Fruit fly (Drosophila melanogaster) whole organism, embryonic: ENCODE measurements around the gene CG14220.

Experiments
- BEAF-32 ChIP-seq: fragments of 200-800 bp; sonication (Bioruptor generic); optimal IDR thresholded peaks from 3 replicates; lab custom pipeline; 2017; ENCODE audit warnings: missing biosample characterization, missing genetic modification characterization, mild to moderate bottlenecking, moderate library complexity, missing genetic modification reagents
- CG12659 ChIP-seq: fragments of 200-800 bp; sonication (Bioruptor generic); optimal IDR thresholded peaks from 3 replicates; lab custom pipeline; 2017; ENCODE audit warnings: mild to moderate bottlenecking, missing biosample characterization, missing genetic modification reagents, missing genetic modification characterization
- CG13123 ChIP-seq: fragments of 200-800 bp; sonication (Bioruptor generic); optimal IDR thresholded peaks from 2 replicates; lab custom pipeline; 2016; ENCODE audit warnings: missing biosample characterization, missing genetic modification characterization
- CG13424 ChIP-seq: fragments of 200-800 bp; sonication (Bioruptor generic); optimal IDR thresholded peaks from 2 replicates; lab custom pipeline; 2019; ENCODE audit warnings: missing biosample characterization, mild to moderate bottlenecking, missing genetic modification characterization, moderate library complexity
- CG14710 ChIP-seq: fragments of 200-800 bp; sonication (Bioruptor generic); optimal IDR thresholded peaks from 3 replicates; lab custom pipeline; 2019; ENCODE audit warnings: missing biosample characterization, mild to moderate bottlenecking, missing genetic modification characterization, moderate library complexity
- CG17328 ChIP-seq: fragments of 200-800 bp; sonication (Bioruptor generic); IDR thresholded peaks from 2 replicates; pipeline ENCODE4 v1.3.6; 2022; ENCODE audit warnings: missing biosample characterization, missing genetic modification characterization
- CG18011 ChIP-seq: fragments of 200-800 bp; sonication (Bioruptor generic); optimal IDR thresholded peaks from 2 replicates; lab custom pipeline; 2017; ENCODE audit warnings: missing biosample characterization, missing genetic modification characterization, mild to moderate bottlenecking, moderate library complexity, missing genotype
- CG18619 ChIP-seq: fragments of 200-800 bp; sonication (Bioruptor generic); optimal IDR thresholded peaks from 3 replicates; lab custom pipeline; 2017; ENCODE audit warnings: missing biosample characterization, mild to moderate bottlenecking, missing genetic modification characterization
- CG18764 ChIP-seq: fragments of 200-800 bp; sonication (Bioruptor generic); optimal IDR thresholded peaks from 3 replicates; lab custom pipeline; 2016; ENCODE audit warnings: missing biosample characterization, missing genetic modification characterization
- CG2712 ChIP-seq: fragments of 200-800 bp; optimal IDR thresholded peaks from 3 replicates; lab custom pipeline; 2019; ENCODE audit warnings: missing biosample characterization, mild to moderate bottlenecking, missing genetic modification characterization, moderate library complexity
- CG2875 ChIP-seq: fragments of 200-800 bp; sonication (Bioruptor generic); optimal IDR thresholded peaks from 2 replicates; lab custom pipeline; 2017; ENCODE audit warnings: missing biosample characterization, mild to moderate bottlenecking, missing genetic modification characterization, missing genetic modification reagents
- CG3163 ChIP-seq: fragments of 200-800 bp; sonication (Bioruptor generic); optimal IDR thresholded peaks from 3 replicates; lab custom pipeline; 2016; ENCODE audit warnings: missing biosample characterization, missing genetic modification characterization
- CG32767 ChIP-seq: fragments of 200-800 bp; sonication (Bioruptor generic); IDR thresholded peaks from 2 replicates; pipeline ENCODE4 v1.3.6; 2022; ENCODE audit warnings: missing biosample characterization, missing genetic modification characterization
- CG4820 ChIP-seq: fragments of 200-800 bp; sonication (Bioruptor generic); optimal IDR thresholded peaks from 3 replicates; lab custom pipeline; 2016; ENCODE audit warnings: missing biosample characterization, missing genetic modification characterization
- CG5180 ChIP-seq: fragments of 200-800 bp; sonication (Bioruptor generic); optimal IDR thresholded peaks from 3 replicates; lab custom pipeline; 2017; ENCODE audit warnings: missing biosample characterization, missing genetic modification characterization, mild to moderate bottlenecking, moderate library complexity, missing genetic modification reagents
- CG6813 ChIP-seq: fragments of 200-800 bp; sonication (Bioruptor generic); optimal IDR thresholded peaks from 2 replicates; lab custom pipeline; 2017; ENCODE audit warnings: missing biosample characterization, missing genetic modification characterization, mild to moderate bottlenecking, moderate library complexity, missing genetic modification reagents
- CG7928 ChIP-seq: fragments of 200-800 bp; sonication (Bioruptor generic); optimal IDR thresholded peaks from 2 replicates; lab custom pipeline; 2017; ENCODE audit warnings: missing biosample characterization, mild to moderate bottlenecking, missing genetic modification characterization
- CG8944 ChIP-seq: fragments of 200-800 bp; sonication (Bioruptor generic); optimal IDR thresholded peaks from 3 replicates; lab custom pipeline; 2016; ENCODE audit warnings: missing biosample characterization, missing genetic modification characterization
- CG9932 ChIP-seq: fragments of 200-800 bp; sonication (Bioruptor generic); IDR thresholded peaks from 2 replicates; pipeline ENCODE4 v1.3.6; 2022; ENCODE audit warnings: missing biosample characterization, missing genetic modification characterization
- Dfd ChIP-seq, 2 experiments: fragments of >200 bp; optimal IDR thresholded peaks; 2 replicates each; lab custom pipeline; 2017; ENCODE audit warnings: missing biosample characterization in 2 of 2, missing genetic modification characterization in 2 of 2
- Doc3 ChIP-seq: fragments of 200-800 bp; sonication (Bioruptor generic); IDR thresholded peaks from 3 replicates; pipeline ENCODE4 v1.3.6; 2022; ENCODE audit warnings: missing biosample characterization, missing genetic modification characterization; ENCODE audit not compliant: partially characterized antibody
- Ets97D ChIP-seq: fragments of 200-800 bp; sonication (Bioruptor generic); optimal IDR thresholded peaks from 3 replicates; lab custom pipeline; 2016; ENCODE audit warnings: missing biosample characterization, missing genetic modification characterization
- Fer3 ChIP-seq: fragments of 200-800 bp; sonication (Bioruptor generic); optimal IDR thresholded peaks from 2 replicates; lab custom pipeline; 2018; ENCODE audit warnings: missing biosample characterization, mild to moderate bottlenecking, missing genetic modification characterization, moderate library complexity
- Hand ChIP-seq: fragments of 200-800 bp; sonication (Bioruptor generic); optimal IDR thresholded peaks from 2 replicates; lab custom pipeline; 2017; ENCODE audit warnings: mild to moderate bottlenecking, missing biosample characterization, missing genetic modification reagents, missing genetic modification characterization
- Meics ChIP-seq: fragments of 200-800 bp; sonication (Bioruptor generic); optimal IDR thresholded peaks from 2 replicates; lab custom pipeline; 2017; ENCODE audit warnings: missing biosample characterization, mild to moderate bottlenecking, missing genetic modification characterization
- Myb ChIP-seq: fragments of 200-800 bp; sonication (Bioruptor generic); optimal IDR thresholded peaks from 2 replicates; lab custom pipeline; 2016; ENCODE audit warnings: missing biosample characterization, missing genetic modification characterization
- Pdp1 ChIP-seq, 2 experiments: fragments of 200-800 bp; sonication (Bioruptor generic); optimal IDR thresholded peaks; 3 replicates each; lab custom pipeline; 2016; ENCODE audit warnings: missing biosample characterization in 2 of 2, missing genetic modification characterization in 2 of 2, mild to moderate bottlenecking in 1 of 2, moderate library complexity in 1 of 2
- Scr ChIP-seq: fragments of 200-800 bp; sonication (Bioruptor generic); IDR thresholded peaks from 2 replicates; pipeline ENCODE4 v1.3.6; 2022; ENCODE audit warnings: missing biosample characterization, missing genetic modification characterization; ENCODE audit not compliant: partially characterized antibody
- Tbp ChIP-seq: fragments of >200 bp; optimal IDR thresholded peaks from 2 replicates; lab custom pipeline; 2018; ENCODE audit warnings: missing biosample characterization, missing genetic modification characterization
- az2 ChIP-seq: fragments of 200-800 bp; sonication (Bioruptor generic); optimal IDR thresholded peaks from 3 replicates; lab custom pipeline; 2016; ENCODE audit warnings: missing biosample characterization, missing genetic modification characterization
- crol ChIP-seq: fragments of 200-800 bp; sonication (Bioruptor generic); IDR thresholded peaks from 2 replicates; pipeline ENCODE4 v1.3.6; 2022; ENCODE audit warnings: missing biosample characterization, missing genetic modification characterization
- dimm ChIP-seq: fragments of 200-800 bp; sonication (Bioruptor generic); IDR thresholded peaks from 2 replicates; pipeline ENCODE4 v1.3.6; 2022; ENCODE audit warnings: missing biosample characterization, missing genetic modification characterization
- fd102C ChIP-seq: fragments of 200-800 bp; sonication (Bioruptor generic); optimal IDR thresholded peaks from 2 replicates; lab custom pipeline; 2018; ENCODE audit warnings: missing biosample characterization, mild to moderate bottlenecking, missing genetic modification characterization, moderate library complexity
- gce ChIP-seq: fragments of 200-800 bp; sonication (Bioruptor generic); IDR thresholded peaks from 3 replicates; pipeline ENCODE4 v1.3.6; 2022; ENCODE audit warnings: missing biosample characterization, missing genetic modification characterization
- gfzf ChIP-seq: fragments of 200-800 bp; sonication (Bioruptor generic); optimal IDR thresholded peaks from 2 replicates; lab custom pipeline; 2016; ENCODE audit warnings: missing biosample characterization, mild to moderate bottlenecking, missing genetic modification characterization, moderate library complexity
- grn ChIP-seq: fragments of 200-800 bp; sonication (Bioruptor generic); optimal IDR thresholded peaks from 3 replicates; lab custom pipeline; 2017; ENCODE audit warnings: missing biosample characterization, missing genetic modification characterization
- gro ChIP-seq: fragments of 200-800 bp; sonication (Bioruptor generic); optimal IDR thresholded peaks from 2 replicates; lab custom pipeline; 2016; ENCODE audit warnings: missing biosample characterization, missing genetic modification characterization
- gt ChIP-seq: fragments of 200-800 bp; sonication (Bioruptor generic); IDR thresholded peaks from 2 replicates; pipeline ENCODE4 v1.3.6; 2022; ENCODE audit warnings: missing biosample characterization, missing genetic modification characterization
- kay ChIP-seq: fragments of 200-800 bp; sonication (Bioruptor generic); optimal IDR thresholded peaks from 2 replicates; lab custom pipeline; 2016; ENCODE audit warnings: missing biosample characterization, missing genetic modification characterization
- lbe ChIP-seq: fragments of 200-800 bp; sonication (Bioruptor generic); optimal IDR thresholded peaks from 2 replicates; lab custom pipeline; 2016; ENCODE audit warnings: missing biosample characterization, mild to moderate bottlenecking, missing genetic modification characterization
- lmd ChIP-seq: fragments of 200-800 bp; sonication (Bioruptor generic); IDR thresholded peaks from 2 replicates; pipeline ENCODE4 v1.3.6; 2022; ENCODE audit warnings: missing biosample characterization, missing genetic modification characterization
- nerfin-1 ChIP-seq: fragments of 200-800 bp; sonication (Bioruptor generic); optimal IDR thresholded peaks from 3 replicates; lab custom pipeline; 2019; ENCODE audit warnings: missing biosample characterization, mild to moderate bottlenecking, missing genetic modification characterization, moderate library complexity
- phol ChIP-seq: fragments of 200-800 bp; sonication (Bioruptor generic); optimal IDR thresholded peaks from 3 replicates; lab custom pipeline; 2018; ENCODE audit warnings: missing biosample characterization, mild to moderate bottlenecking, missing genetic modification characterization, moderate library complexity
- sisA ChIP-seq: fragments of 200-800 bp; sonication (Bioruptor generic); IDR thresholded peaks from 2 replicates; pipeline ENCODE4 v1.3.6; 2022; ENCODE audit warnings: missing biosample characterization, missing genetic modification characterization
- sna ChIP-seq: fragments of 200-800 bp; sonication (Bioruptor generic); IDR thresholded peaks from 2 replicates; pipeline ENCODE4 v1.3.6; 2022; ENCODE audit warnings: missing biosample characterization, missing genetic modification characterization; ENCODE audit not compliant: partially characterized antibody
- sr ChIP-seq: fragments of 200-800 bp; sonication (Bioruptor generic); IDR thresholded peaks from 3 replicates; pipeline ENCODE4 v1.3.6; 2022; ENCODE audit warnings: missing biosample characterization, missing genetic modification characterization
- ssp ChIP-seq: fragments of 200-800 bp; sonication (Bioruptor generic); IDR thresholded peaks from 2 replicates; pipeline ENCODE4 v1.3.6; 2022; ENCODE audit warnings: missing biosample characterization, missing genetic modification characterization
- trh ChIP-seq: fragments of 200-800 bp; sonication (Bioruptor generic); optimal IDR thresholded peaks from 2 replicates; lab custom pipeline; 2016; ENCODE audit warnings: missing biosample characterization, missing genetic modification characterization
- unpg ChIP-seq: fragments of 200-800 bp; sonication (Bioruptor generic); optimal IDR thresholded peaks from 3 replicates; lab custom pipeline; 2018; ENCODE audit warnings: missing biosample characterization, mild to moderate bottlenecking, missing genetic modification characterization, moderate library complexity
- usp ChIP-seq: fragments of >200 bp; optimal IDR thresholded peaks from 2 replicates; lab custom pipeline; 2017; ENCODE audit warnings: missing biosample characterization, missing genetic modification characterization

Gene CG14220

dm6 chrX:19645873-19646541 lies 44.4 kb upstream of the CG14220 start, which contains the start of gene Arp10 (continued):
- no peak for TF ChIP-seq sisA
- no peak for TF ChIP-seq trh (GFP tag; lab: Kevin White, UChicago)
- no peak for TF ChIP-seq CG32767 (GFP tag; lab: Robert Waterston, UW)
- no peak for TF ChIP-seq az2 (GFP tag; lab: Kevin White, UChicago)
- TF ChIP-seq nerfin-1 (tag; lab: Kevin White, UChicago): no peak
- no peak for TF ChIP-seq crol (GFP tag; lab: Robert Waterston, UW)
- no peak for TF ChIP-seq lmd (GFP tag; lab: Robert Waterston, UW)
- TF ChIP-seq sr: no peak
- peak; percentile 29 for TF ChIP-seq Fer3
- peak; percentile 47 for TF ChIP-seq CG12659 (GFP tag; lab: Kevin White, UChicago)
- peak; percentile 92 for TF ChIP-seq ssp (GFP tag; lab: Robert Waterston, UW)
- TF ChIP-seq CG18619 (GFP tag; lab: Kevin White, UChicago): no peak
- TF ChIP-seq kay (GFP tag; lab: Kevin White, UChicago): no peak
- no peak for TF ChIP-seq grn (GFP tag; lab: Kevin White, UChicago)
- TF ChIP-seq Pdp1 (GFP tag; optimal IDR thresholded peaks at IDR 0.05; lab: Kevin White, UChicago): peak; percentile 23 to 27
- peak in 1 of 2 experiments; percentile 22 for TF ChIP-seq Dfd (GFP tag; optimal IDR thresholded peaks at IDR 0.05; lab: Kevin White, UChicago)
- TF ChIP-seq Ets97D (GFP tag; lab: Kevin White, UChicago): peak; percentile 15
- TF ChIP-seq sna (GFP tag; lab: Robert Waterston, UW): no peak
- TF ChIP-seq CG18011 (GFP tag; lab: Kevin White, UChicago): no peak
- TF ChIP-seq gfzf (GFP tag; lab: Kevin White, UChicago): peak; percentile 47
- TF ChIP-seq Hand (GFP tag; lab: Kevin White, UChicago): no peak
- no peak for TF ChIP-seq CG17328 (GFP tag; lab: Robert Waterston, UW)
- no peak for TF ChIP-seq gt (GFP tag; lab: Robert Waterston, UW)
- TF ChIP-seq unpg (GFP tag; lab: Kevin White, UChicago): no peak
- peak; percentile 51 for TF ChIP-seq Scr (GFP tag; lab: Robert Waterston, UW)
- peak; percentile 62 for TF ChIP-seq BEAF-32
- peak; percentile 54 for TF ChIP-seq CG14710
- TF ChIP-seq CG7928 (GFP tag; lab: Kevin White, UChicago): no peak
- no peak for TF ChIP-seq lbe (GFP tag; lab: Kevin White, UChicago)
- TF ChIP-seq gro (GFP tag; lab: Kevin White, UChicago): no peak
- no peak for TF ChIP-seq CG8944 (GFP tag; lab: Kevin White, UChicago)
- no peak for TF ChIP-seq usp (GFP tag; lab: Kevin White, UChicago)
- no peak for TF ChIP-seq fd102C
- no peak for TF ChIP-seq CG2875
- TF ChIP-seq CG18764: peak; percentile 15
- TF ChIP-seq CG13123 (GFP tag; lab: Kevin White, UChicago): no peak
- TF ChIP-seq CG4820 (GFP tag; lab: Kevin White, UChicago): no peak
- peak; percentile 8 for TF ChIP-seq CG2712 (tag; lab: Kevin White, UChicago)
- no peak for TF ChIP-seq gce (GFP tag; lab: Robert Waterston, UW)
- peak; percentile 37 for TF ChIP-seq Myb (GFP tag; lab: Kevin White, UChicago)
- TF ChIP-seq CG5180 (GFP tag; lab: Kevin White, UChicago): no peak
- peak; percentile 82 for TF ChIP-seq Meics (GFP tag; lab: Kevin White, UChicago)
- TF ChIP-seq CG9932 (GFP tag; lab: Robert Waterston, UW): peak; percentile 37; the same call in 1 of the 2 replicates
- no peak for TF ChIP-seq Doc3 (GFP tag; lab: Robert Waterston, UW)
- TF ChIP-seq dimm (GFP tag; lab: Robert Waterston, UW): no peak
- no peak for TF ChIP-seq CG6813 (GFP tag; lab: Kevin White, UChicago)
- no peak for TF ChIP-seq Tbp (GFP tag; lab: Kevin White, UChicago)
- TF ChIP-seq CG3163 (GFP tag; lab: Kevin White, UChicago): peak; percentile 23
- peak; percentile 14 for TF ChIP-seq CG13424 (tag; lab: Kevin White, UChicago)
- TF ChIP-seq phol (tag; lab: Kevin White, UChicago): peak; percentile 40
